Worm (Caenorhabditis elegans) whole organism, young adult: Measurements from ENCODE around the gene sinh-1.

Source experiments
- efl-1 ChIP-seq: fragments of 150-350 bp; optimal IDR thresholded peaks from 2 replicates; lab custom pipeline; 2014; ENCODE audit warnings: missing biosample characterization, missing genetic modification reagents, missing genetic modification characterization
- ets-4 ChIP-seq: fragments of 200-800 bp; sonication (Bioruptor generic); optimal IDR thresholded peaks from 2 replicates; lab custom pipeline; 2018; ENCODE audit warnings: mild to moderate bottlenecking, missing genetic modification characterization, missing compliant biosample characterization

ce11 chrII:12239449-12239848, 11.3 kb downstream of the sinh-1 start:
- TF ChIP-seq efl-1 (GFP tag; lab: Kevin White, UChicago) (no peak), ets-4 (no peak)
